Fruit fly (Drosophila melanogaster): ENCODE results near the gene CG4598.

DNA sequence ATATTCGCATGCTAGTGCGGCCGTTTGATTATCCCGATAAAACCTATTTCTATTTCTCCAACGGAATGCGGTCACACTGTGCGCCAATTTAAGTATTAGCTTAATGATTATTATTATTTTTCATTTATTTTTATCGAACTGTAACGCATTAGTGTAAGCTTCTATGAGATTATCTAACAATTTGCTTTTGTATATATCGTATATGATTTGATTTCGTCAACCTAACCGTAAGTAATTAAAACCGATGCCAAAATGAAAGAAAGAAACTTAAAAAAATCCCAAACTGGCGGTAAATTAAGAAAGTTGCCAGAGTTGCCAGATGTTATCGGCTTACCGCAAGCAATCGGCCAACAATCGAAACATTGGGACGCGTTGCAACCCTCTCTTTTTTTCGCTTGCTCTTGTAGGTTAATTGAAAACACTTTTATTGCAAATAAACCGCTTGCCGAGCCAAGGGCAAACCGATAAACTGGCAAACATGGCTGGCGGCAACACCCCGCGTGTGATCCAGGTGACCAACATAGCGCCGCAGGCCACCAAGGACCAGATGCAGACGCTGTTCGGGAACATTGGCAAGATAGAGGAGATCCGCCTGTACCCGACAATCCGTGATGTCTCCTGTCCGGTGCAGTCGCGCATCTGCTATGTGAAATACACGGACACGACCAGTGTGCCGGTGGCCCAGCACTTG, 5.7 kb upstream of the CG4598 start, which contains the start of the genes Etl1 and Srp54:
- TF ChIP-seq pan (optimal IDR thresholded peaks at IDR 0.05) (no peak), usp (GFP tag; optimal IDR thresholded peaks at IDR 0.05) (no peak)
